Worm (Caenorhabditis elegans) whole organism, L1 larva: ENCODE results near the gene srlf-23.
A peak's percentile ranks its signal among the peaks of the same experiment; 100 is the strongest.

ENCODE experiments used
- C16A3.4 ChIP-seq: fragments of 150-350 bp; optimal IDR thresholded peaks from 2 replicates; lab custom pipeline; 2014; ENCODE audit warnings: missing biosample characterization, missing genetic modification characterization
- F16B12.6 ChIP-seq: fragments of 150-350 bp; optimal IDR thresholded peaks from 2 replicates; lab custom pipeline; 2014; ENCODE audit warnings: missing biosample characterization, missing genetic modification characterization
- Y116A8C.19 ChIP-seq: sonication (generic microtip); optimal IDR thresholded peaks from 2 replicates; lab custom pipeline; 2016; ENCODE audit warnings: missing compliant biosample characterization, missing genetic modification characterization, borderline replicate concordance
- aha-1 ChIP-seq: fragments of 150-350 bp; optimal IDR thresholded peaks from 2 replicates; lab custom pipeline; 2014; ENCODE audit warnings: missing biosample characterization, missing genetic modification characterization
- ama-1 ChIP-seq: fragments of 150-350 bp; optimal IDR thresholded peaks from 2 replicates; lab custom pipeline; 2014
- blmp-1 ChIP-seq: fragments of 150-350 bp; optimal IDR thresholded peaks from 2 replicates; lab custom pipeline; 2014; ENCODE audit warnings: missing biosample characterization, missing genetic modification characterization
- ces-1 ChIP-seq: fragments of 150-350 bp; optimal IDR thresholded peaks from 2 replicates; lab custom pipeline; 2014; ENCODE audit warnings: missing biosample characterization, missing genetic modification reagents, missing genetic modification characterization
- dpl-1 ChIP-seq, 3 experiments: fragments of 150-350 bp in 2 of 3; sonication (generic microtip) in 1 of 3; optimal IDR thresholded peaks; 2 replicates each; lab custom pipeline; 2014 to 2017; ENCODE audit warnings: missing biosample characterization in 3 of 3, missing genetic modification characterization in 3 of 3, missing genetic modification reagents in 3 of 3
- dsc-1 ChIP-seq: sonication (generic microtip); optimal IDR thresholded peaks from 2 replicates; lab custom pipeline; 2016; ENCODE audit warnings: mild to moderate bottlenecking, missing genetic modification characterization, missing compliant biosample characterization
- efl-1 ChIP-seq, 4 experiments: fragments of 150-350 bp; optimal IDR thresholded peaks in 3 of 4; peaks in 1 of 4; 1 replicate in 1 of 4; 2 replicates in 3 of 4; lab custom pipeline; 2014; ENCODE audit warnings: missing biosample characterization in 2 of 4, missing genetic modification characterization in 2 of 4, missing genetic modification reagents in 2 of 4
- elt-2 ChIP-seq: sonication (generic microtip); optimal IDR thresholded peaks from 2 replicates; lab custom pipeline; 2016; ENCODE audit warnings: missing genetic modification characterization, mild to moderate bottlenecking, inconsistent platforms, missing compliant biosample characterization, missing genetic modification reagents
- elt-3 ChIP-seq, 6 experiments: fragments of 150-350 bp in 1 of 6; sonication (generic microtip); optimal IDR thresholded peaks; 2 replicates each; lab custom pipeline; 2017 to 2018; ENCODE audit warnings: missing biosample characterization in 6 of 6, missing genetic modification characterization in 6 of 6, inconsistent platforms in 1 of 6
- fkh-10 ChIP-seq: sonication (generic microtip); optimal IDR thresholded peaks from 2 replicates; lab custom pipeline; 2017; ENCODE audit warnings: missing biosample characterization, missing genetic modification reagents, missing genetic modification characterization
- fkh-4 ChIP-seq: sonication (generic microtip); optimal IDR thresholded peaks from 2 replicates; lab custom pipeline; 2016; ENCODE audit warnings: missing compliant biosample characterization, missing genetic modification characterization, borderline replicate concordance
- hlh-17 ChIP-seq: fragments of 200-800 bp; sonication (Bioruptor generic); optimal IDR thresholded peaks from 2 replicates; lab custom pipeline; 2018; ENCODE audit warnings: missing genetic modification characterization, mild to moderate bottlenecking, missing compliant biosample characterization, moderate library complexity, borderline replicate concordance
- irx-1 ChIP-seq: sonication (generic microtip); optimal IDR thresholded peaks from 2 replicates; lab custom pipeline; 2016; ENCODE audit warnings: missing genetic modification characterization, missing compliant biosample characterization
- lin-15B ChIP-seq: fragments of 150-350 bp; sonication (generic microtip); optimal IDR thresholded peaks from 3 replicates; lab custom pipeline; 2014; ENCODE audit warnings: missing biosample characterization, missing genetic modification characterization
- lin-35 ChIP-seq, 2 experiments: fragments of 150-350 bp; optimal IDR thresholded peaks; 2 replicates each; lab custom pipeline; 2014; ENCODE audit warnings: missing biosample characterization in 2 of 2, missing genetic modification characterization in 2 of 2, missing genetic modification reagents in 2 of 2
- lir-3 ChIP-seq: sonication (generic microtip); optimal IDR thresholded peaks from 2 replicates; lab custom pipeline; 2016; ENCODE audit warnings: mild to moderate bottlenecking, missing genetic modification characterization, moderate library complexity, missing compliant biosample characterization; ENCODE audit not compliant: poor library complexity
- mep-1 ChIP-seq: fragments of 150-350 bp; optimal IDR thresholded peaks from 2 replicates; lab custom pipeline; 2014; ENCODE audit warnings: missing biosample characterization, missing genetic modification characterization
- nhr-19 ChIP-seq: fragments of 200-800 bp; sonication (Bioruptor generic); conservative IDR thresholded peaks from 2 replicates; pipeline ENCODE4 v1.3.6; 2022; ENCODE audit warnings: missing genetic modification characterization, missing compliant biosample characterization
- nhr-20 ChIP-seq: sonication (generic microtip); optimal IDR thresholded peaks from 2 replicates; lab custom pipeline; 2016; ENCODE audit warnings: mild to moderate bottlenecking, missing genetic modification characterization, missing compliant biosample characterization
- nhr-28 ChIP-seq: fragments of 150-350 bp; optimal IDR thresholded peaks from 2 replicates; lab custom pipeline; 2014; ENCODE audit warnings: missing biosample characterization, missing genetic modification characterization
- nhr-71 ChIP-seq: sonication (generic microtip); optimal IDR thresholded peaks from 2 replicates; lab custom pipeline; 2016; ENCODE audit warnings: mild to moderate bottlenecking, missing genetic modification characterization, moderate library complexity, missing compliant biosample characterization
- nhr-76 ChIP-seq: sonication (generic microtip); optimal IDR thresholded peaks from 2 replicates; lab custom pipeline; 2017; ENCODE audit warnings: missing biosample characterization, missing genetic modification characterization
- nhr-77 ChIP-seq: fragments of 150-350 bp; optimal IDR thresholded peaks from 2 replicates; lab custom pipeline; 2014; ENCODE audit warnings: missing biosample characterization, missing genetic modification characterization
- nhr-85 ChIP-seq: sonication (generic microtip); peaks from one replicate; lab custom pipeline; 2016; ENCODE audit warnings: missing genetic modification characterization, inconsistent platforms, missing compliant biosample characterization
- nhr-90 ChIP-seq: sonication (generic microtip); optimal IDR thresholded peaks from 2 replicates; lab custom pipeline; 2016; ENCODE audit warnings: mild to moderate bottlenecking, missing genetic modification characterization, missing compliant biosample characterization; ENCODE audit not compliant: poor library complexity
- pax-3 ChIP-seq: fragments of 200-800 bp; sonication (Bioruptor generic); optimal IDR thresholded peaks from 2 replicates; lab custom pipeline; 2018; ENCODE audit warnings: mild to moderate bottlenecking, missing genetic modification characterization, moderate library complexity, missing compliant biosample characterization
- pqm-1 ChIP-seq: sonication (generic microtip); optimal IDR thresholded peaks from 3 replicates; lab custom pipeline; 2017; ENCODE audit warnings: missing biosample characterization, missing genetic modification characterization
- snpc-4 ChIP-seq: fragments of 150-350 bp; optimal IDR thresholded peaks from 2 replicates; lab custom pipeline; 2014; ENCODE audit warnings: missing biosample characterization, missing genetic modification characterization
- snu-23 ChIP-seq: sonication (generic microtip); optimal IDR thresholded peaks from 2 replicates; lab custom pipeline; 2016; ENCODE audit warnings: missing genetic modification characterization, missing compliant biosample characterization
- sptf-1 ChIP-seq: fragments of 150-350 bp; optimal IDR thresholded peaks from 2 replicates; lab custom pipeline; 2014; ENCODE audit warnings: missing biosample characterization, missing genetic modification characterization
- swsn-7 ChIP-seq: sonication (generic microtip); optimal IDR thresholded peaks from 2 replicates; lab custom pipeline; 2016; ENCODE audit warnings: missing genetic modification characterization, missing compliant biosample characterization
- unc-62 ChIP-seq: fragments of 150-350 bp; optimal IDR thresholded peaks from 2 replicates; lab custom pipeline; 2014; ENCODE audit warnings: missing biosample characterization, missing genetic modification reagents, missing genetic modification characterization
- unc-98 ChIP-seq: fragments of 200-800 bp; sonication (Bioruptor generic); IDR thresholded peaks from 2 replicates; pipeline ENCODE4 v1.3.6; 2022; ENCODE audit warnings: missing genetic modification characterization, missing compliant biosample characterization
- vab-15 ChIP-seq: sonication (generic microtip); optimal IDR thresholded peaks from 2 replicates; lab custom pipeline; 2017; ENCODE audit warnings: missing genotype, mild to moderate bottlenecking, missing genetic modification characterization, missing compliant biosample characterization
- xbp-1 ChIP-seq: sonication (generic microtip); optimal IDR thresholded peaks from 2 replicates; lab custom pipeline; 2016; ENCODE audit warnings: missing genetic modification characterization, missing compliant biosample characterization
- zip-4 ChIP-seq: fragments of 200-800 bp; sonication (Bioruptor generic); optimal IDR thresholded peaks from 2 replicates; lab custom pipeline; 2018; ENCODE audit warnings: mild to moderate bottlenecking, missing genetic modification characterization, moderate library complexity, missing compliant biosample characterization

Gene srlf-23

ce11 chrV:893437-894018, at the start of gene srlf-23, which contains the start of gene srlf-20:
TSS of gene srlf-23 (minus strand) at chrV:893537.
TSS of gene srlf-20 (plus strand) at chrV:893968.
- TF ChIP-seq lir-3 (tag; lab: Kevin White, UChicago) (no peak), zip-4 (GFP tag; lab: Kevin White, UChicago) (no peak)

DNA sequence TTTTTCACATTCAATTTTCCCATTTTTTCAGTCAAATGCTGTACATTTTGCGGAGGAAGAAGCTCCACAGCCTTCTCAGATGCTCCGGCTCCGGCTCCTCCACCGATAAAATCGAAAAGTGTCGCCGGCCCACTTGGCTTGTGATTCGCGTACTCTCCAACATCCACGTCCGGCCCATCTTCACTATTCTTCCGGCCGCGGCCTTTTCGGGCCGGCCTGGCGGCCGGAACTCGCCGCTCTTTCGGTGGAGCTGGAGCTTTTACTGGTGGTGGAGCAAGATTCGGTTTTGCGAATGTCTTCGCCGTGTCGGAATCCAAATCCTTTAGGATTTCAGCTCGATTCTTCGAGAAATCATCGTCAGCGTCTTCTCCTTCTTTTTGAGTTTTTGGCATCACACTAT, 49.2 kb upstream of the srlf-23 start:
- TF ChIP-seq swsn-7 (tag; lab: Kevin White, UChicago): no peak
- no peak for TF ChIP-seq ces-1
- no peak for TF ChIP-seq nhr-20 (tag; lab: Kevin White, UChicago)
- TF ChIP-seq mep-1 (tag; lab: Kevin White, UChicago): no peak
- TF ChIP-seq vab-15: no peak
- no peak for TF ChIP-seq lin-15B (tag; lab: Kevin White, UChicago)
- TF ChIP-seq irx-1 (tag; lab: Kevin White, UChicago): no peak
- TF ChIP-seq pax-3 (tag; lab: Kevin White, UChicago): no peak
- TF ChIP-seq nhr-77 (tag; lab: Kevin White, UChicago): no peak

ce11 chrV:939341-939740, 46.0 kb upstream of the srlf-23 start:
- no peak for TF ChIP-seq hlh-17 (GFP tag; lab: Kevin White, UChicago)

DNA sequence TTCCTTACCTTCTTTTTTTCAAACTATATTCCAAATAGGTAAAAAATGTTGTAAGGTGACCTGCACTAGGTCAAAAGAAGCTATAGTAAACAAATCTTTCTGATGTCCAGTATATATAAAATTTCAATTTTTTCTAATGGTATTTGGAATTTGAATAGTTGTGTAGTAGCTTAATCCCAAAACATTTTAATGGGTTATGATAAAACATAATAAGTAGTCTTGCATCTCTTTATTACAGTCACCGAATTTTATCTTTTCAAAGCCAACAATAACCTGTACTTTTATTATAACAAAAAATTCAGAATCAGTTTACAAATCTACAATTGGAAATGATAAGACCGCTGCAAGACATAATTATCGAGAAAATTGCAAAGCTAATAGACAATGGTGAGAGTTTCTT, 24.2 kb upstream of the srlf-23 start, which contains the start of gene H24K24.2:
H24K24.2 (plus strand) TSS at position 301 of the 400 bp plus-strand sequence.
- TF ChIP-seq unc-98 (GFP tag; lab: Robert Waterston, UW) (no peak), fkh-4 (tag; lab: Kevin White, UChicago) (no peak), lin-15B (tag; lab: Kevin White, UChicago) (no peak)

DNA sequence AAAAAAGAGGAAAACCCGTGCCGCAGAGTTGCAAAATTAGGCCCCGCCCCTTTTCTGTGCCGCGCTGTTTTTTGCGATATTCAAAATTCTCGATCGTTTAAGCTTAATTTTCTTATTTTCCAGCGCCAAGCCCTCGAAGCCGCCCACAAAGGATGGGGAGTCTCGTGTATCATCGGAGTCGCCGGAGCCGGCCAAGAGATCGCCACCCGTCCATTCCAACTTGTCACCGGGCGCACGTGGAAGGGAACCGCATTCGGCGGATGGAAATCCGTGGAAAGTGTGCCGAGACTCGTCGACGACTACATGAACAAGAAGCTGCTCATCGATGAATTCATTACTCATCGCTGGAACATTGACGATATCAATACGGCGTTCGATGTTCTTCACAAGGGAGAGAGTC, 22.4 kb upstream of the srlf-23 start:
- TF ChIP-seq nhr-76 (tag; lab: Kevin White, UChicago): no peak
- no peak for TF ChIP-seq aha-1
- TF ChIP-seq Y116A8C.19: no peak
- no peak for TF ChIP-seq xbp-1 (tag; lab: Kevin White, UChicago)
- no peak for TF ChIP-seq zip-4 (GFP tag; lab: Kevin White, UChicago)
- TF ChIP-seq sptf-1 (tag; lab: Kevin White, UChicago): no peak
- no peak for TF ChIP-seq lin-35 (GFP tag; optimal IDR thresholded peaks at IDR 0.05; lab: Kevin White, UChicago)
- TF ChIP-seq nhr-28: no peak
- TF ChIP-seq F16B12.6: no peak
- TF ChIP-seq ama-1: no peak
- no peak for TF ChIP-seq nhr-19 (GFP tag; lab: Robert Waterston, UW)

- TF ChIP-seq efl-1 (optimal IDR thresholded peaks at IDR 0.05; lab: Kevin White, UChicago) (no peak), efl-1 (GFP tag; optimal IDR thresholded peaks at IDR 0.05 in 1 of 2; lab: Kevin White, UChicago) (peak in 1 of 2 experiments; percentile 11), nhr-71 (no peak), ces-1 (no peak)
Observed at ce11 chrV:911474-911873, 18.1 kb upstream of the srlf-23 start, which contains the start of gene adh-5. TSS of gene adh-5 (plus strand) at chrV:911774.

- TF ChIP-seq C16A3.4 (peak; percentile 1), pqm-1 (tag; lab: Kevin White, UChicago) (peak; percentile 53), nhr-28 (no peak), snu-23 (peak; percentile 27), lin-35 (GFP tag; optimal IDR thresholded peaks at IDR 0.05; lab: Kevin White, UChicago) (peak; percentile 39 to 69), fkh-4 (tag; lab: Kevin White, UChicago) (no peak), efl-1 (optimal IDR thresholded peaks at IDR 0.05; lab: Kevin White, UChicago) (peak in 1 of 2 experiments; percentile 2), efl-1 (GFP tag; optimal IDR thresholded peaks at IDR 0.05 in 1 of 2; lab: Kevin White, UChicago) (peak in 1 of 2 experiments; percentile 89), lin-15B (tag; lab: Kevin White, UChicago) (no peak), dsc-1 (no peak), nhr-90 (tag; lab: Kevin White, UChicago) (peak; percentile 32), nhr-85 (tag; lab: Kevin White, UChicago) (peak; percentile 59), fkh-10 (GFP tag; lab: Kevin White, UChicago) (no peak), blmp-1 (tag; lab: Kevin White, UChicago) (peak; percentile 3), nhr-20 (tag; lab: Kevin White, UChicago) (peak; percentile 52), elt-3 (tag; optimal IDR thresholded peaks at IDR 0.05; lab: Kevin White, UChicago) (peak in 5 of 6 experiments; percentile 34 to 84 (median 58)), elt-2 (peak; percentile 76), unc-62 (no peak), dpl-1 (GFP tag; optimal IDR thresholded peaks at IDR 0.05; lab: Kevin White, UChicago) (peak in 1 of 3 experiments; percentile 29), snpc-4 (tag; lab: Kevin White, UChicago) (no peak), nhr-71 (peak; percentile 27)
Observed at ce11 chrV:910588-910987, 17.3 kb upstream of the srlf-23 start.
